Worm (Caenorhabditis elegans) whole organism, late embryonic: ENCODE results near the gene sra-30.

Source experiments
- C08G9.2 ChIP-seq: sonication (generic microtip); optimal IDR thresholded peaks from 2 replicates; lab custom pipeline; 2016; ENCODE audit warnings: mild to moderate bottlenecking, missing genetic modification characterization, moderate library complexity, missing compliant biosample characterization
- T23F11.4 ChIP-seq: fragments of 200-800 bp; sonication (Bioruptor generic); optimal IDR thresholded peaks from 2 replicates; lab custom pipeline; 2018; ENCODE audit warnings: mild to moderate bottlenecking, missing genetic modification characterization, missing compliant biosample characterization
- Y22D7AL.16 ChIP-seq: sonication (generic microtip); optimal IDR thresholded peaks from 2 replicates; lab custom pipeline; 2016; ENCODE audit warnings: missing genetic modification characterization, missing compliant biosample characterization
- ahr-1 ChIP-seq: sonication (generic microtip); optimal IDR thresholded peaks from 2 replicates; lab custom pipeline; 2016; ENCODE audit warnings: missing genetic modification characterization, missing compliant biosample characterization
- ceh-14 ChIP-seq: sonication (generic microtip); optimal IDR thresholded peaks from 2 replicates; lab custom pipeline; 2016; ENCODE audit warnings: missing genotype, missing genetic modification characterization, missing compliant biosample characterization
- ceh-18 ChIP-seq: sonication (generic microtip); optimal IDR thresholded peaks from 2 replicates; lab custom pipeline; 2016; ENCODE audit warnings: missing genetic modification characterization, missing compliant biosample characterization
- ceh-19 ChIP-seq: fragments of 200-800 bp; sonication (Bioruptor generic); optimal IDR thresholded peaks from 2 replicates; lab custom pipeline; 2018; ENCODE audit warnings: mild to moderate bottlenecking, missing genetic modification characterization, missing compliant biosample characterization
- ceh-24 ChIP-seq: sonication (generic microtip); optimal IDR thresholded peaks from 2 replicates; lab custom pipeline; 2016; ENCODE audit warnings: mild to moderate bottlenecking, missing genetic modification characterization, missing compliant biosample characterization
- ceh-30 ChIP-seq: fragments of 150-350 bp; optimal IDR thresholded peaks from 2 replicates; lab custom pipeline; 2014; ENCODE audit warnings: missing biosample characterization, missing genetic modification characterization
- ceh-34 ChIP-seq: sonication (generic microtip); optimal IDR thresholded peaks from 2 replicates; lab custom pipeline; 2016; ENCODE audit warnings: mild to moderate bottlenecking, missing genetic modification characterization, missing compliant biosample characterization
- ceh-48 ChIP-seq: sonication (generic microtip); optimal IDR thresholded peaks from 2 replicates; lab custom pipeline; 2016; ENCODE audit warnings: missing genetic modification characterization, inconsistent platforms, missing compliant biosample characterization
- ceh-9 ChIP-seq: sonication (generic microtip); optimal IDR thresholded peaks from 2 replicates; lab custom pipeline; 2016; ENCODE audit warnings: mild to moderate bottlenecking, missing genetic modification characterization, inconsistent platforms, missing compliant biosample characterization
- dve-1 ChIP-seq: sonication (generic microtip); optimal IDR thresholded peaks from 2 replicates; lab custom pipeline; 2017; ENCODE audit warnings: antibody characterized with exemption, mild to moderate bottlenecking, missing genetic modification characterization, missing compliant biosample characterization
- elt-2 ChIP-seq: sonication (generic microtip); optimal IDR thresholded peaks from 2 replicates; lab custom pipeline; 2016; ENCODE audit warnings: missing genetic modification reagents, missing genetic modification characterization, missing compliant biosample characterization
- fkh-6 ChIP-seq: sonication (generic microtip); optimal IDR thresholded peaks from 2 replicates; lab custom pipeline; 2016; ENCODE audit warnings: missing genetic modification characterization, missing compliant biosample characterization
- hlh-13 ChIP-seq: fragments of 200-800 bp; sonication (Bioruptor generic); optimal IDR thresholded peaks from 2 replicates; lab custom pipeline; 2018; ENCODE audit warnings: mild to moderate bottlenecking, missing genetic modification characterization, missing compliant biosample characterization
- hlh-8 ChIP-seq: sonication (generic microtip); optimal IDR thresholded peaks from 2 replicates; lab custom pipeline; 2016; ENCODE audit warnings: missing genotype, missing genetic modification characterization, missing compliant biosample characterization
- lim-6 ChIP-seq: sonication (generic microtip); optimal IDR thresholded peaks from 2 replicates; lab custom pipeline; 2016; ENCODE audit warnings: missing genetic modification characterization, missing compliant biosample characterization
- lin-11 ChIP-seq: fragments of 200-800 bp; sonication (Bioruptor generic); optimal IDR thresholded peaks from 2 replicates; lab custom pipeline; 2018; ENCODE audit warnings: mild to moderate bottlenecking, missing genetic modification characterization, missing compliant biosample characterization
- mec-3 ChIP-seq: sonication (generic microtip); optimal IDR thresholded peaks from 2 replicates; lab custom pipeline; 2016; ENCODE audit warnings: borderline replicate concordance, missing genetic modification characterization, missing compliant biosample characterization
- nhr-11 ChIP-seq: fragments of 150-350 bp; optimal IDR thresholded peaks from 2 replicates; lab custom pipeline; 2014; ENCODE audit warnings: missing biosample characterization, missing genetic modification characterization
- pax-1 ChIP-seq: fragments of 150-350 bp; optimal IDR thresholded peaks from 2 replicates; lab custom pipeline; 2014; ENCODE audit warnings: missing biosample characterization, missing genetic modification characterization
- pha-2 ChIP-seq: sonication (generic microtip); optimal IDR thresholded peaks from 2 replicates; lab custom pipeline; 2017; ENCODE audit warnings: mild to moderate bottlenecking, missing genetic modification characterization, missing compliant biosample characterization
- ref-2 ChIP-seq: sonication (generic microtip); optimal IDR thresholded peaks from 2 replicates; lab custom pipeline; 2016; ENCODE audit warnings: missing genetic modification characterization, missing compliant biosample characterization
- rnt-1 ChIP-seq: sonication (generic microtip); optimal IDR thresholded peaks from 2 replicates; lab custom pipeline; 2016; ENCODE audit warnings: missing genetic modification characterization, missing compliant biosample characterization
- sdc-2 ChIP-seq: sonication (generic microtip); optimal IDR thresholded peaks from 2 replicates; lab custom pipeline; 2016; ENCODE audit warnings: missing genotype, missing genetic modification characterization, missing compliant biosample characterization
- sox-4 ChIP-seq: sonication (generic microtip); optimal IDR thresholded peaks from 2 replicates; lab custom pipeline; 2017; ENCODE audit warnings: mild to moderate bottlenecking, missing genetic modification characterization, inconsistent platforms, missing compliant biosample characterization
- syd-9 ChIP-seq: sonication (generic microtip); optimal IDR thresholded peaks from 2 replicates; lab custom pipeline; 2016; ENCODE audit warnings: mild to moderate bottlenecking, missing genetic modification characterization, moderate library complexity, missing compliant biosample characterization
- ttx-3 ChIP-seq: sonication (generic microtip); optimal IDR thresholded peaks from 2 replicates; lab custom pipeline; 2016; ENCODE audit warnings: missing genetic modification reagents, missing genetic modification characterization, missing compliant biosample characterization
- unc-42 ChIP-seq: sonication (generic microtip); optimal IDR thresholded peaks from 2 replicates; lab custom pipeline; 2016; ENCODE audit warnings: missing genotype, missing genetic modification characterization, missing compliant biosample characterization
- unc-86 ChIP-seq: sonication (generic microtip); optimal IDR thresholded peaks from 2 replicates; lab custom pipeline; 2016; ENCODE audit warnings: missing genetic modification characterization, missing compliant biosample characterization
- ztf-16 ChIP-seq: sonication (generic microtip); optimal IDR thresholded peaks from 2 replicates; lab custom pipeline; 2017; ENCODE audit warnings: missing genetic modification characterization, missing compliant biosample characterization

The sra-30 gene

DNA sequence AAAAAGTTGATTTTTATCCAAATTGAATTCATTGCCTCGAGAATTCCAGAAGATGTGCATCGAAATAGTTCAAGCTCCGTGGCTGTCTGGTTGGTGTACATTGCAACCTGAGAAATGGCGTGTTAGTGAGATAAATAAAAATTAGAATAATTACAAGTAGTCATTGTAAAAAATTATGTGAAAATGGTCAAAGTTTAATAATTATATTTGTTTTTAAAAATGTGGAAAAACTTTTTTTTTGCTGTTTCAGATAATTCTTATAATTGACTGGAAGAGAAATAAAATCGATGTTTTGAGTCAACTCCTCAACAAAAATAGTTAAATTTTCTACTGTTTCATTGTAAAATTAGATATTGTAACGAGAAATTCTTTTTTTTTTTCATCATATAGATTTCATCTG is at the start of gene sra-30:
Gene sra-30, minus strand, starts transcription at position 101 of the 400 bp plus-strand sequence.
- TF ChIP-seq unc-86 (tag; lab: Kevin White, UChicago), result no peak
- no peak for TF ChIP-seq pax-1 (tag; lab: Kevin White, UChicago)
- TF ChIP-seq ahr-1 (tag; lab: Kevin White, UChicago), result no peak
- TF ChIP-seq nhr-11 (tag; lab: Kevin White, UChicago), result no peak
- no peak for TF ChIP-seq ceh-24 (tag; lab: Kevin White, UChicago)
- TF ChIP-seq ceh-19 (GFP tag; lab: Kevin White, UChicago), result no peak
- TF ChIP-seq unc-42 (tag; lab: Kevin White, UChicago), result no peak
- no peak for TF ChIP-seq T23F11.4
- no peak for TF ChIP-seq C08G9.2
- no peak for TF ChIP-seq sdc-2 (tag; lab: Kevin White, UChicago)
- TF ChIP-seq hlh-13 (GFP tag; lab: Kevin White, UChicago), result no peak
- TF ChIP-seq elt-2 (tag; lab: Kevin White, UChicago), result no peak
- TF ChIP-seq ztf-16 (tag; lab: Kevin White, UChicago), result no peak
- TF ChIP-seq lim-6 (tag; lab: Kevin White, UChicago), result no peak
- TF ChIP-seq ceh-9, result no peak
- TF ChIP-seq ttx-3 (tag; lab: Kevin White, UChicago), result no peak
- TF ChIP-seq, all 69 proteins: peak for 0

DNA sequence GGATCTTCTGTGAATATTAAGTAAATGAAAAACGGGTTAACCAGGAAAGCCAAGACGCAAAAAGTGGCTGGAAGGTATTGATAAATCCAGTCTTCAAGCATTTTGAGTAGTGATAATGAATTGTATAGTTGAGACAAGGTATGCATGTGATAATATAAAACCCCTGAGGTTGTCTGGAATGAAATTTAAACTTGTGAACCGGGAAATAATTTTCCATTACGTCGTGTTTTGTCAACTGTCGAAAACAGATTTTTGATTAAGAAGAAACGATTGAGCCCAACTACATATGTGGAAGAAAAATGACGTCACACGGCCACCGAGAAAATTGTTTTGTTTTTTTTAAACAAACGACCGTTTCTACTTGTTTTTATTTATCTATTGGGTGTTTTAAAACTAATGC is 49.3 kb upstream of the sra-30 start, which contains the start of gene srj-42:
Gene srj-42, minus strand, starts transcription at position 101 of the 400 bp plus-strand sequence.
- TF ChIP-seq hlh-13 (GFP tag; lab: Kevin White, UChicago), result no peak

DNA sequence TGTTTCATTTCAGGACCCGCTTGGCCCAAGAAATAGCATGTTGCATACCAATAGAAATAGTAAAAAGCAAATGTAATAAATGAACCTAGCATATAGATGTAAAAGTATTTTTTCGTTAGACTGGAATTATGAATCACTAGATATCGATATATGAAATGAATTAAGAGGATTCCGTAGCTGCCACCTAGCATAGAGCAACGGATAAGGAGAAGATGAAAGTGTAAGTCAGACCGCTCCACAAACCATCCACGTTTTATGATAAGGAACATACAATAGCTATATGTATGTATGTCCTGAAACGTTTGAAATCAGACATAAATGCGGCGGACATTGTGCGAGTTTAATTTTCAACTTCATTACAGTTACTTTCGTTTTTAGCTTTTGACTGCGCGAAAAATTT is 48.3 kb upstream of the sra-30 start:
- TF ChIP-seq ref-2 (tag; lab: Kevin White, UChicago), result no peak
- TF ChIP-seq ceh-14 (tag; lab: Kevin White, UChicago), result no peak
- no peak for TF ChIP-seq hlh-8 (tag; lab: Kevin White, UChicago)
- no peak for TF ChIP-seq lim-6 (tag; lab: Kevin White, UChicago)

DNA sequence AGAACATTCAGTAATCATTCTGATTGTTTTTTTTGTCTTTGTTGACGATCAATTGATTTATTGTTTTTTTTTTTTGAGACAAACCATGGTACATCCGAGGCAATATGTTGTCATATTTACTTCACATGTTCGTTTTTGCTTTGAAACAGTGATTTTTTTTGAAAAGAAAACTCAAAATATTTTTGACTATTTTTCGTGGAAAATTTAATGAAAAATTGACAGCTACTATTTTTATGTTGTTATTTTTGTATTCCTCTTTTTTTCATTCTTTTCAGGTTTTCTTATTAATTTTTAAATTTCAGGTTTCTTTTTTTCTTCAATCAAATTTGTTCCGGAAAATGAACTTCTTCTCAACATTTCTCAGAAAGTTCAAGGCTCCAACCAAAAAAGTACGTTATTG is 42.8 kb upstream of the sra-30 start, which contains the start of gene Y73F8A.36:
Gene Y73F8A.36, plus strand, starts transcription at position 301 of the 400 bp plus-strand sequence.
- TF ChIP-seq fkh-6 (tag; lab: Kevin White, UChicago) (no peak), unc-42 (tag; lab: Kevin White, UChicago) (no peak), rnt-1 (no peak), syd-9 (tag; lab: Kevin White, UChicago) (no peak), lin-11 (tag; lab: Kevin White, UChicago) (no peak), ztf-16 (tag; lab: Kevin White, UChicago) (no peak), ceh-18 (tag; lab: Kevin White, UChicago) (no peak), sox-4 (tag; lab: Kevin White, UChicago) (no peak), pha-2 (tag; lab: Kevin White, UChicago) (no peak), ceh-48 (tag; lab: Kevin White, UChicago) (no peak), sdc-2 (tag; lab: Kevin White, UChicago) (no peak)

DNA sequence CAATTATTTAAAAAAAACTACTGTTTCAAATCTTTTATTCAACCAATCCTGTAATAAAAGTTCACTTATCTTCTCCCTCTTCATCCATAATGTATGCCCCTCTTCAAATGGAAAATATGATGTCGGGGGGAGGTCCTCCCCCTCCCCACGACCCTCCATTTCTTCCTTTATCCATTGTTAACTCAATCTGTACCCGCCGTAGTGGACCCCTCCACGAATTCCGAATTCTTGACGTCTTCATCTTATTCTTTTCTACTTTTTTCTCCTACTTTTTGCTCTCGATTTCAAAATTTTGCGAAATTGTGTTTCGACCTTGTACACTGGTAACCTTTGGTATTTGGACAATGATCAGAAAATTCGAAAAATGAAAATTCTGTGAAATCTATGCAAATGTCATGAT is 33.0 kb upstream of the sra-30 start, which contains the start of gene lgc-52:
Gene lgc-52, plus strand, starts transcription at position 268 of the 400 bp plus-strand sequence.
- TF ChIP-seq mec-3 (tag; lab: Kevin White, UChicago) (no peak), unc-42 (tag; lab: Kevin White, UChicago) (peak; percentile 71)
- TF ChIP-seq, all 69 proteins: peak for 1

DNA sequence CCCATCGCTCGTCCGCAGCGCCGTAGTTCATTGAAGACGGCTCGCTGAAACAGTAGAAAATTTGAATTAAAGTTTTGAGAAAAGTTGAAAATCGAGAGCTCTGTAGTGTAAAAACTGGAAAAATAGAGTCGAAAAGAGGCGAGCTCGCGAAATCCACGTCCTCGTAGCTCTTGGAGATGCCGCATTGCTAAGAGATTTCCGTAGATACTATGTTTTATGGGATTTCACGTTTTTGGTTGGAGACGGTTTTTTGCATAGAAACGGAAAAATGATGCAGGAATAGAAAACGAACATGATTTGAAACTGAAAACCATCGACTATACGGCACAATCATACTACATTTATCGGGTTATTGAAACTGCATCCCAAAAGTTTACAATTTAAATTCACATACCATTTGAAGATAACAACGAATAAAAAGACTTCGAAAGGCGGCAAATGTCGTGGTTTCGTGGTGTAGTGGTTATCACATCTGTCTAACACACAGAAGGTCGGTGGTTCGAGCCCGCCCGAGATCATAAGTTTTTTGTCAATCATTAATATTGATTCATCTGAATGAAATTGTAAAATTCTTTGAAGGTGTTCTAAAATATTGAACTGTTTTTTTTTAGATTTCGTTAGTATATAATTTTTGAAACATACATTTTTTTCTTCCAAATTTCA is 32.3 kb upstream of the sra-30 start, which contains the start of gene pkd-2:
Gene pkd-2, minus strand, starts transcription at position 51 of the 663 bp plus-strand sequence.
- TF ChIP-seq ceh-24 (tag; lab: Kevin White, UChicago) (no peak), T23F11.4 (no peak), lin-11 (tag; lab: Kevin White, UChicago) (no peak), dve-1 (no peak), ceh-34 (tag; lab: Kevin White, UChicago) (no peak), Y22D7AL.16 (no peak), ceh-18 (tag; lab: Kevin White, UChicago) (no peak), ceh-30 (tag; lab: Kevin White, UChicago) (no peak)
